Fruit fly (Drosophila melanogaster): Measurements from ENCODE around the gene Atg4a.
A peak's percentile ranks its signal among the peaks of the same experiment; 100 is the strongest.

Gene Atg4a

DNA sequence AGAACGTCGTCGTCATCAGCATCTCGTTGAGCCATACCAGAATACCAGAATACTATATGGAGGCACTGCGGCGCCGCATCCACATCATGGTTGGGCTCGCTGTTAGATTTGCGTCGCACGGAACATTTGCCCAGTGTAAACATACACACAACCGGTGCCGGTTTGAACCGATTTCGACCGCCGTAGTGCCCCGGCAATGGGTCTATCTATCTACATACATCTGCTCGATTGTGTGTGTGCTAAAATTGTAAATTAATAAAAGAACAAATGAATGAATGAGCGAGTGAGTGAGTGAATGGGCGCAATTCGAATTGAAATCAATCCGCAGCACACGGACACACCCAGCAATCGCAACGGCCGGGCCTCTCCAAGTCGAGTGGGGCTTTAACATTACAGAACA is 44.7 kb downstream of the Atg4a start:
- TF ChIP-seq crol (GFP tag; IDR thresholded peaks at IDR 0.05): no peak
- no peak for TF ChIP-seq E2f1 (GFP tag; IDR thresholded peaks at IDR 0.05)
- TF ChIP-seq CG10267 (tag; optimal IDR thresholded peaks at IDR 0.05): no peak
- no peak for TF ChIP-seq TFAM (GFP tag; optimal IDR thresholded peaks at IDR 0.05)
- TF ChIP-seq Vsx1 (GFP tag; optimal IDR thresholded peaks at IDR 0.05): no peak
- peak; percentile 8 for TF ChIP-seq PHDP (tag; optimal IDR thresholded peaks at IDR 0.05)
- no peak for TF ChIP-seq ab (GFP tag; optimal IDR thresholded peaks at IDR 0.05)
- TF ChIP-seq toy (GFP tag; IDR thresholded peaks at IDR 0.05): no peak
- TF ChIP-seq fd3F (GFP tag; optimal IDR thresholded peaks at IDR 0.05): no peak
- TF ChIP-seq NC2α (GFP tag; optimal IDR thresholded peaks at IDR 0.05): no peak
- TF ChIP-seq scrt (GFP tag; optimal IDR thresholded peaks at IDR 0.05): no peak
- 0 out of 2 replicates have a peak, but pooled peaks have one; percentile 7 for TF ChIP-seq wdn (GFP tag; IDR thresholded peaks at IDR 0.05)
- no peak for TF ChIP-seq CG10565 (GFP tag; optimal IDR thresholded peaks at IDR 0.05)
- peak; percentile 18 for TF ChIP-seq CG2120 (GFP tag; optimal IDR thresholded peaks at IDR 0.05)
- TF ChIP-seq Fer3 (tag; optimal IDR thresholded peaks at IDR 0.05): peak; percentile 5
- TF ChIP-seq unc-4 (GFP tag; IDR thresholded peaks at IDR 0.05; ENCODE audit: partially characterized antibody): no peak
- no peak for TF ChIP-seq caup (GFP tag; optimal IDR thresholded peaks at IDR 0.05; ENCODE audit: severe bottlenecking)
- no peak for TF ChIP-seq CG4424 (GFP tag; optimal IDR thresholded peaks at IDR 0.05)
- no peak for TF ChIP-seq sna (GFP tag; IDR thresholded peaks at IDR 0.05; ENCODE audit: partially characterized antibody)
- no peak for TF ChIP-seq CG3726 (GFP tag; IDR thresholded peaks at IDR 0.05)
- TF ChIP-seq chif (GFP tag; optimal IDR thresholded peaks at IDR 0.05): no peak
- no peak for TF ChIP-seq CG31441 (GFP tag; IDR thresholded peaks at IDR 0.05)
- no peak for TF ChIP-seq CG34422 (GFP tag; IDR thresholded peaks at IDR 0.05)
- no peak for TF ChIP-seq CG8089 (GFP tag; optimal IDR thresholded peaks at IDR 0.05)
- TF ChIP-seq en (GFP tag; optimal IDR thresholded peaks at IDR 0.05): no peak
- TF ChIP-seq Bgb (GFP tag; IDR thresholded peaks at IDR 0.05; ENCODE audit: partially characterized antibody): no peak
- no peak for TF ChIP-seq CG11695 (GFP tag; IDR thresholded peaks at IDR 0.05)
- TF ChIP-seq CG3163 (GFP tag; optimal IDR thresholded peaks at IDR 0.05): no peak
- TF ChIP-seq Stat92E (GFP tag; optimal IDR thresholded peaks at IDR 0.05): no peak
- no peak for TF ChIP-seq CG31365 (tag; optimal IDR thresholded peaks at IDR 0.05)
- TF ChIP-seq zfh2 (GFP tag; optimal IDR thresholded peaks at IDR 0.05): no peak
- no peak for TF ChIP-seq sr (GFP tag; IDR thresholded peaks at IDR 0.05)
- TF ChIP-seq Deaf1 (tag; optimal IDR thresholded peaks at IDR 0.05): no peak
- no peak for TF ChIP-seq ase (GFP tag; IDR thresholded peaks at IDR 0.05)
- TF ChIP-seq HLH54F (GFP tag; optimal IDR thresholded peaks at IDR 0.05): no peak
- no peak for TF ChIP-seq Sry-δ (GFP tag; optimal IDR thresholded peaks at IDR 0.05)
- TF ChIP-seq gt (GFP tag; IDR thresholded peaks at IDR 0.05): no peak
- no peak for TF ChIP-seq ap (GFP tag; IDR thresholded peaks at IDR 0.05)
- TF ChIP-seq CG5953 (GFP tag; IDR thresholded peaks at IDR 0.05): no peak
- TF ChIP-seq CG11696 (GFP tag; IDR thresholded peaks at IDR 0.05): no peak
- TF ChIP-seq Lhr (GFP tag; optimal IDR thresholded peaks at IDR 0.05): no peak
- no peak for TF ChIP-seq Hsf (GFP tag; optimal IDR thresholded peaks at IDR 0.05)
- peak; percentile 26 for TF ChIP-seq schlank (tag; optimal IDR thresholded peaks at IDR 0.05)
- TF ChIP-seq Optix (GFP tag; IDR thresholded peaks at IDR 0.05): no peak
- TF ChIP-seq CG10654 (GFP tag; optimal IDR thresholded peaks at IDR 0.05): no peak
- TF ChIP-seq wor (GFP tag; IDR thresholded peaks at IDR 0.05): no peak
- TF ChIP-seq tll (GFP tag; optimal IDR thresholded peaks at IDR 0.05): no peak
- no peak for TF ChIP-seq Usf (GFP tag; optimal IDR thresholded peaks at IDR 0.05)
- TF ChIP-seq Dad (GFP tag; optimal IDR thresholded peaks at IDR 0.05): no peak
- TF ChIP-seq Hr3 (GFP tag; optimal IDR thresholded peaks at IDR 0.05): no peak
- no peak for TF ChIP-seq CG10321 (GFP tag; IDR thresholded peaks at IDR 0.05)
- TF ChIP-seq BtbVII (GFP tag; optimal IDR thresholded peaks at IDR 0.05): peak; percentile 28

All from whole organism, embryonic.